Fruit fly (Drosophila melanogaster) ovary, adult (tissue): ENCODE data around the gene CG15014.

Experiments
- CG17801 ChIP-seq: fragments of 200-800 bp; optimal IDR thresholded peaks from 2 replicates; lab custom pipeline; 2019; ENCODE audit warnings: missing biosample characterization, mild to moderate bottlenecking, missing genetic modification characterization, moderate library complexity; ENCODE audit not compliant: partially characterized antibody

Gene CG15014

DNA sequence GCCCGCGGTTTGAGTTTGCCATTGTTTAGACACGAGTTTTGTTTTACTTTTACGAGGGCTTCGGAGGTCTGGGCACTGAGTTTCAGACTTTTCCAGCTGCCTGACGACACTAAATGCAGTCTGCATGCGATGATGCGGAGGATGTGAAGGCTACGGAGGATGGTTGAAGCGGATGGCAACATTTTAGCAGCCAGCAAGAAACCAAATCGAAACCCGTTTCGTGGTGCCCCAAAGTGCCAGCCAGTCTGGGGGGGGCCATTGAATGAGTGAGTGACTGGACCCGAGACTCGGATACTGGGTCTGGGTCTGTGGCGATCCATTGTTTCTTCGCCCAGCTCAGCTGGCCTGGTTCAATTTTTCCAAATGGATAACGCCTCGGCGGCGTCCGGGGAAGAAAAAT, 27.3 kb upstream of the CG15014 start:
- no peak for TF ChIP-seq CG17801

DNA sequence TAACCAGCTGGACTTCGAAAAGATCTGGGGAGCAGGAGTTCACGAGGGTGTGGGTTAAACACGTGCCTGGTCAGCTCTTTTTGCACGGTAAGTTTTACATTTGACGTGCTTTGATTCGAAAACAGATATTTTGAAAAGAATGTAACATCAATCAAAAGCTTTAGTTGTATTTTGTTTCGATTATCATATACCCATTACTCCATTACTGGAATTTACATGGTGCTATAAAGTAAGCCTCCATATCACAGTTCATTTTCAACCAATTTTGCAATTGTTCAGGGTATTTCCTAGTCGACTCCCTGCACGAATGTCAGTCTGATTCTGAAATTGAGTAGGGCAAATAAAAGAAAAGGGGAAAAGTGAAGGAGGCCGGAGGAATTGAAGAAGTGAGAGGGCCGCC, 26.8 kb upstream of the CG15014 start:
- TF ChIP-seq CG17801, result no peak

DNA sequence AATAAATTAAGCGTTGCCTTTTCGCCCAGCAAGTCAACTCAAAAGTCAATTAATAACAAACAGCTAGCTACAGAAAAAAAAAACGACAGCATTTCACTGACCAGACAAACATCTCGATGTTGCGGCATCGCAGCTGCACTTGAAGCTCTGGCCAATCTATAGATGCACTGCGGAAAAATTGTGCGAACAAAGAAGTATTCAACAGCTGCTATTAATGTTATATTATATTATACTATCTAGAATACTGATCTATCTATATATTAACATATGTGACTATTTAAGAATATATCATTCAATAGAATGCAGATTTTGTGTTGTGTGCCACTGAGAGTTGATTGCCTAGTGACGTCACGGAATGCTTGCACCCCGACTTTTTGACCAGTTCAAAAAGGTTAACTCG, 26.0 kb upstream of the CG15014 start:
- TF ChIP-seq CG17801, result no peak

DNA sequence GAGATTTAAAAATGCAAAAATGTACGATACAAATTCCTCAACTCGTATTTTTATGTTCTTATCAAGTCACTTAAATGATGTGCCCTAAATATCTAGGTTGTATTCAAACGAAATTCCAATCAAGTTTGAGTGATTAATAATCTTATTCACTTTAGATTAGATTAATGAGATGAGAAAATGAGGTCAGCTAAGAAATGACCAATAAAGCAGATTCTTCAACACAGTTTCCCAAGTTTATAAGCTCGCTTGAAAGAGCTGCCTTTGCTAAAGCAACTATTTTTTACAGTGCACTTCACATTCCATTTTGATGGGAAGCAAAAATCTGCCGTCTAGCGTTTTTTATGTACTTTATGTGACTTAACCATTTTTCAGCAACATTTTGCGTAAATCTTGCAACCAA, 24.3 kb upstream of the CG15014 start:
- no peak for TF ChIP-seq CG17801

DNA sequence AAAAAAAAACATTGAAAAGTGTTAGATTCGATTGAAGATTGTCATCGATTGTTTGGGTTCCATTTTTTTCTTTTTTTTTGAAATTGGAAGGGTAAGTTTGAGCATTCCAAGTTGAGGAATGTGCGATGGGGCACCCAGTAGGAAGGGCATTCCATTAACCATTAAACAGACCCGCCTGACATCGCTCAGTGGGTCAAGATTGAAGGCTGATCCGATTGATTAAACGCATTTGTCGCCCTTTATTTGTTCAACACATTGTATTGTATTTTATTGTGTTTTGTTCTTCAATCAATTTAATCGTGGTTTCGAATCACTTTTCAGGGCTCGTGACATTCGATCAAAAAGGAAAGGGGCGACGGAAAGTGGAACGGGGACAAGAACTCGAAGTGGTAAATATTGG, 19.0 kb upstream of the CG15014 start:
- no peak for TF ChIP-seq CG17801

DNA sequence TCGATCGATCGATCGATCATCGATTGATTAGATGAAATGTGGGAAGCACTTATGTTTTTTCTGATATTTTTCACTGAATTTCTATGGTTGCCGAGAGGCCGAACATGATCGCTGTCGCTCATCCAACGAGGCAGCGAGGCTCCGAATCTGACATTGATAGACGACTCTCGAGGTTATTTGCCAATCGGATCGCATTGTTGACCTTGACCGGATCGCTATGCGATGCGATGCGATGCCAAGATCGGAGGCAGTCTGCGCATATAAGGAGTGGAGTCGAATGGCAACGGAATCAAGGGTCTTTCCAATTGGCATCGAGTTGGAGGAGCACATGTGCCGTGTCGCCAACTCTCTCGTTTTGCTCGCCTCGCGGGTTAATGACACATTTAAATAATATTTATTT, 18.2 kb upstream of the CG15014 start:
- TF ChIP-seq CG17801, result no peak

DNA sequence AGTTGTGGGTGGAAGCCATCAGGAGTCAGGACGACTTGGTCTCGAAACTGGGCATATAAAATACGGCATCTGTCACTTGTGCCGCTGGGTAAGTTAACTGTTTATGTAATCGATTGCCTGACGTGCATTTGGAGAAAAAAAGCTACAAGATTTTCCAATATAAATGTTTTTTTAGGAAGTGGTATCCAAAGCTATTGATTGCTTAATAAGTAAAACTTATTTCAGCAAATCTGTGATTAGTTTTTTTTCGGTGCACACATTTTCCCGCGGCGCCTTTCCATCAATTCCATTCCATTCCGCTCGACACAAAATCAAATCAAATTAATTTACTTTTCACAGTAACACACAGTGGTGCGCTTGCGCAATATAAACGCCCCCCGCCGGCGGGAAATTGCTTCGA, 17.5 kb upstream of the CG15014 start:
- no peak for TF ChIP-seq CG17801

DNA sequence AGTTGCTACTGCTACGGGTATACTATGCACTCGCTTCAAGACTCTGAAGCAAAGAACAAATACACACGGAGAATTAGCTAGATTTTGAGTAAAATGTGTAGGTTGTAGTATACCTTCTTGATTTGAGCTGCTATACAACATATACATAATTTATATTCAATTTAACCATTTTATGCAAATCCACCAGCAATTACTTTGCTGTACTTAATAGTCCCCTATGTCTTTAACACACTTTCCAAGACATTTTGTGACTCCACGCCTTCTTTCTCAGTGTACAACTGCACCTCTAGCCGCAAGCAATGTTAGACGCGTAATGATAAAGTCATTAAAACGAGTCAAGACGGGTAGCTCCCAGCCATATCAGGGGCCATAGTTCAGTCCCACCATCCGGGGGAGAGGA, 14.5 kb upstream of the CG15014 start:
- TF ChIP-seq CG17801, result no peak

DNA sequence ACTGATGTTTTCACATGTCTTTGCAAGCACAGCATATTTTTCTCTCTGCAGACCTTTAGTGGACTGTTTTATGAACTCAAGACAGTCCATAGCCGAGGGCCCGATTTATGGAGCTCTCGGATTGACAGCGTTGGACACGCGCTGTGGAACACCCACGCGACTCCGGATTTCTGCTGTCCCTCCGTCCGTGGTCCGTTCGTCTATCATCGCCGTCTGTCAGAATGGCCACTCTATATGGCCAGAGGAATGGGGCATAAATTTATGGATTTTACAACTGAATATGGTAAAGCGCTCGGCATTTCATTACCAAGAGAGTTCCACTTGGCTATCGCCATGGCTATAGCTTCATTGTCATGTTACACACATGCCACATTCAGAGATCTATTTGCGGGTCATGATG, 6.0 kb upstream of the CG15014 start:
- TF ChIP-seq CG17801, result no peak

DNA sequence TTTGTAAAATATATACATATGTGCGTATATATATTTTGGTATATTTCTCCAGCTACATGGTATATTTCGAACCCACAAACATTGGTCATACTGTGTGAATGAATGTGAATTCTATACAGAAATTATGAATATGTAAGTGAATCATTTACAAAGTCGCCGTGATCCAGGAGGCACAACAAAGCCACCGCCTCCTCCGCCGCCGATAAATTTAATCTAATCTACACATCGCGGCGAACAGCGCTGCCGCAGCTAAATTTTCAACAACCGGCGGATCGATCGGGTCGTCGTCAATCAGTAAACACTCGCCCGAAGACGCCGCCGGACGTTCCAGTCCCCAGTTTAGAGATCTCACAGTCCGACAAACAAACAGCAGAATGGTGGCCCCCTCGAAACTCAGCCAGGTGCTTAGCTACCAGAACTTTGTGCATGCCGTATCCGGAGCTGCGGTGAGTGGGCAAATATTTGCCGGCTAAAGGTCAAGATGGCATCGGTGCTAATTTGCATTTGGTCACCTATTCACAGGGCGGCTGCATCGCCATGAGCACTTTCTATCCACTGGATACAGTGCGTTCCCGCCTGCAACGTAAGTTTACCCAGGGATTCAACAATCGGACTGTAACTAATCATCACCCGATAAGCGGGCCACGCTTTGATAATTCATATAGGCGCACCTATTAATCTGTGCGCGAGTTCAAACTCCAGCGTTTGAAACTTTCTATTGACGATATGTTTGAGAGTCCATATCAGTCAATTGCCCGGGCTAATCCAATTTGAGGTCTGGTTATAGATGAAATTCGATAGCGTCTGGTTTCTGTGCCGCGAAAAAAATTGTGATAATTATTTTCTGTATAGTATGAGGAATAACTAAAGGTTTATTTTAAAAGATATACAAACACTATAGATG, 3.1 kb downstream of the CG15014 start, which contains the start of gene PMP34:
Gene PMP34, plus strand, starts transcription at position 79 of the 904 bp plus-strand sequence.
- TF ChIP-seq CG17801, result peak; percentile 27

DNA sequence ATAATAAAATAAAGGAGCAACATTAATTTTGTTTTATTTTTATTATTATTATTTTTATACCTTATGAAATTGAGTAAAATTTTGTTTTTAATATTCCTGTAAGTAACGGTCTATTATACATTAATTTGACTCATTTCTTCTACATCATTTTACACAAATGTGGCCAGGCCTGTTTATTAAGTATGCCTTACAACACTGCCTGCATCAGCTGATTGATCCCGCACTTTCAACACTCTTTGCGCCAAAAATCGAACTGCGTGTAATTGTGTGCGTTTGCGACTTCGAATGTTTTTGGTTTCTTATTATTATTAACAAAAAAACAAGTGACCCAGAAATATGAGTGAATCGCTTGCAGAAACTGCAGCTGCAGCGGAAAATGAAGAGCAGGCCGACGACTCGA, 8.8 kb downstream of the CG15014 start, which contains the start of gene Claspin:
Gene Claspin, plus strand, starts transcription at position 185 of the 400 bp plus-strand sequence.
- TF ChIP-seq CG17801, result no peak

DNA sequence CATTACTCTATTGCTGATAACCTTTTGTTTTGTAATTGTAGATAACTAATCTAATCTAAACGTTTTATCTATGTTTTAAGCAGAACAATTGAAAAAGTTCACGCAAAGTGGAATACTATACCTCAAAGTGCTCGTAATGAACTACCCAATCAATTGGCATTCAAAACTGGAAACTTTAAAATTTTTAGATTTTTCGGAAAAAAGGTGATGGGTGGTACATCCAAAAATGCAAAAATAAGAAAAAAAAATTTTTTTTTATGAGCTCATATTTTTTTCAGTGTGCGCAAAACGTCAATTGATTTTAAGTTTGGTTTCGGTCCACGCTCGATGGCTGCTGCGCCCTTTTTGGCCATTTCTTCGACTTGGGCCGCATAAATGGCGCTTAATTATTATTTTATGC, 11.5 kb downstream of the CG15014 start:
- no peak for TF ChIP-seq CG17801

DNA sequence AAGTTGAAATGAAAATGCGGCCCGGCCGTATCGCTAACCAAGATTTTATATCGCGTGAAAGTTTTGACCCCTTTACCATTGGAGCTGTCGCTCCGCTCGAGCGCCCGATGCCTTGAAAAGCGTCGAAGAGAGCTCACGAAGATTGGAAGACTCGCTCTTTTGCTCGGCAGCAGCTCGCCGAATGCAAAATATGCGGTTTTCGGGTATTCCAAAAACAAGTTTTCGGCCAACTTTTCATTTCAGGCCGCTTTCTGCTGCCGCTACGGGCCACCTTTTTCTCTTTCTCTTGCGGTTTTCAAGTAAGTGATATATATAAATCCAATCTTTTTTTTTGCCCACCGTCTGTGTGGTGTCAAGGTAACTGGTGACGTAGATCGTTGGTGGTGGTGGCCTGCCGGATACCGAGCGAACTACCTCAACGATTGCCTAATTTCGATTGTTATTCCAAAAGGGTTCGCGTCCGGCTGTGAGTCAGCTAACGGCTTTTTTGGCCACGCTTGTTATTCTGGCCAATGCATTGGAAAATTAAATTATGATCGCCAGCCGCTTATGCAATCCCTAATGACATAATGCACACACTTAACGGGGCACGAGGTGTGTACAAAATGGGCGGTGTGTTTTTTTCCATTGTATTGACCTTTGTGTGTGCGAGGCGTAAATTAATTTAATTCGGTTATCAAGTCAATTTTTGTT, 14.2 kb downstream of the CG15014 start, which contains the start of gene dyl:
Gene dyl, minus strand, starts transcription at position 28 of the 693 bp plus-strand sequence.
- no peak for TF ChIP-seq CG17801

DNA sequence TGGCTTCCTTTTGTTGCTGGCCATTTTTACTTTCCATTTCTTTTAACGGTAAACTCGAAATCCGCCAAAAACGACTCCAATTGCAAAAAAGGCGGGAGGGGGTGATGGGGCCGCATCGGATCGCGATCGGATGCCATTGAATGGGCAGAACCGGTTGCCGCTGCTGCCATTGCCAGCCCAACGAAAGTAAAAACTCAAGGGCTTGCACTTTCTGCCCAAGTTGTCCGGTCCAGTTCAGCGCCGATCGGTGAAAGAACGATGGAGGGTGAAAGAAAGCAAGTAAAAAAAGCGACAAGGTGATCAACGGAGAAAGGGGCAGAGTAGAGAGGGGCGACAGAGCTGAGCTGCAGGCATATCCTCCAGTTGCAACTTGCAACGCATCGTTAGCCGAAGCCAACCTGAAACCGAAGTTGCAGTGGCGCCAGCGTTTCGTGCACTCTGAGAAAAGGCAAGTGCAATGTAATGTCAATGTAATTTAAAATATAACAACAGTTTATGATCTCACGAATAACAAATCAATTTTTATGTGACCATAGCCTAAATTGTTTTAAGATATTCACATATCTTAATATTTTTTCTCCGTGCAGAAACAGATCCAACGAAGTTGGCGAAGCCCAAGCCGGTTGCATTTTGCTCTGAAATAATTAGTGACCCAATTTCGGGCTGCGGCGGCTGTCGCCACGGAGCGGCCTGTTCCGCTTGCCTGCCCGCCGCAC, 17.7 kb downstream of the CG15014 start:
- TF ChIP-seq CG17801, result no peak

DNA sequence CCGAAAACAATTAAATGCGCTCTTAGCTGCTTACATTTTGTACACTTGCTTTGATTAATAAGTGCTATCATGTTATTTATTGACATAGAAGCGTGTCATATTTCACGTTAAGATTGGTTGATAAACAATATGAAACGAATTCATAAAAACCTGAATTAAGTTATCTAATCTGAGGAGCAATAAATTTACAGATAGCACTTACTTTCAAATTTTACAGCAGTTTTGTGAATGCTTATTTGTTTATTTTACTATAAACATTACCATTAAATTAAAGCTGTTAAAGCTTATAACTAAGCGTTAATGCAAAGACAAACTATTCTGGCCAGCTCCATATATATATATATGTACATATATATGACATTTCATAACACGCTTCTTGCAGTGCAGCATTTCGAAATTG, 20.0 kb downstream of the CG15014 start:
- no peak for TF ChIP-seq CG17801

DNA sequence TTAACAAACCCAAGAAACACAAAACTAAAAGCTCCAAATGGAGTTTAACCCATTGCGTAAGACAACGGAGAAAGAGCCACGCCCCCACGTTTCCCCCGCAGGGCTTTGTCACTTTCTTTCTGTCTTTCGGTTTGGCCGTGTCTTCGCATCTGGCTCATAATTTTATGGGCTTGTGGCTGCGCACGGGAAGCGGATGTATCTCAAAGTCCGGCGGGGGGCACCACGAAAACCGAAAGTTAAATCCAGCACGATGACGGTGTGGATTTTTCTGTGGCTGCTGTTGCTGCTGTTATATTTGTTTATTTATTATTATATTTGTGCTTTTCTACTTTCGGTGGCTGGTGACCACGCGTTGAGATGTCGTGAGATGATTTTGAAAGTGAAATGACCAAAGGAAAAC, 25.3 kb downstream of the CG15014 start:
- TF ChIP-seq CG17801, result no peak

DNA sequence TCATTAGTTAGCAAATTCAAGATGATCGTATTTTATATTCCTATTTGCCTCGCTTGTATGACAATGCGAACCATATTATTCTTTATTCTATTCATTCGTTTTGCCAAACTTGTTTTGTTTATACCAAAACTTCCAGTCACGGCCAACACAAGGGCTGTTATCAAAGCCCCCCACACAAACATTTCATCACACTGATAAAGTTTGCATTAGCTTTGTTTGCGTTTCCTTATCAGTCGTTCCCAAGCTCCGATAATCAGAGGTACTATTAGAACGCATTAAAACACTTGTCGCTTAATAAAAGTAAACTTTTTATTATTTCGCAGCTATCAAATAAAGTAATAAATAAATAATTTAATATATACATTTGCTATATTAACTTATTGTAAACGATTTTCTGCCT, 28.3 kb downstream of the CG15014 start:
- TF ChIP-seq CG17801, result peak; percentile 20
